Fruit fly (Drosophila melanogaster) whole organism, larva: ENCODE measurements around the gene CG14187.

Source experiments
- noc ChIP-seq: fragments of 200-800 bp; sonication (Bioruptor generic); optimal IDR thresholded peaks from 3 replicates; lab custom pipeline; 2019; ENCODE audit warnings: missing biosample characterization, mild to moderate bottlenecking, missing genetic modification characterization, moderate library complexity

CG14187 gene

DNA sequence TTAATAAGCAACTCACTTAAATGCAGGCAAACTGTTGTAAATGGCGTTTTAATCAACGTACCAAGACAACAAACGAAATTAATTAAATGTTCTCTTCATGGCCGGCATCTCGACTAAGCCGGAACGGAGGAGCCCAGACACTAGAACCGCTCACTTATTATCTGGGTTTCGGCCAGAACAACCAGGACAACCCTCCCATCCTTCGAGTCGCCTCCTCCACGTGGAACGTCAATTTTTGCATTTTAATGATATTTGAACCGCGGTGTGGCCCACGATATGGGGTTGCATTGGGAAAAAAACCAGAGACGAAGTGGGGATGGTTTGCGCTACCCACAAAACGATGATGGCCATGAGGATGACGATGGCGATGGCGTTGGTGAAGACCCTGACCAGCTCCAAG, 27.6 kb downstream of the CG14187 start:
- TF ChIP-seq noc (tag; lab: Kevin White, UChicago): no peak

DNA sequence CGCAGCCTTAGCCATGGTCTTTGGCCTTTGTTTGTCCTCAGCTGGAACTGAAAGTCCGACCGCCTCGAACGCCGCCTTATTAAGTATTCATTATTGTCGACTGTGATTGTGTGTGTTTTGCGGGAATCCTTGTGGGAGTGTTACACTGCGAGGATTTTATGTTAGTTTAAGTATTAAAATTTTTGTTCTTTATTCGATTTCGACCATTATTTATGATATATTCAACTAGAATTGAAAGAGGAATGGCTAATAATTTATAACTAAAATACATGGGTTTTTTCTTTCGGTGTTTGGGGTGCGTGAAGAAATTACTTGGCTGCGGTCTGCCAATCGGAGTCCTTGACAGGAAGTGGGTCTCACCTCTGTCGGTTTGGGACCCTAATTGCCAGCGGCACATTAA, 50.1 kb downstream of the CG14187 start:
- TF ChIP-seq noc (tag; lab: Kevin White, UChicago): no peak
